Fruit fly (Drosophila melanogaster) whole organism: Measurements from ENCODE around the gene abd-A.

Experiments
- CG8478 ChIP-seq: fragments of >200 bp; optimal IDR thresholded peaks from 2 replicates; lab custom pipeline; 2018; ENCODE audit warnings: inconsistent platforms
- Dll ChIP-seq: fragments of >200 bp; optimal IDR thresholded peaks from 2 replicates; lab custom pipeline; 2017
- pan ChIP-seq: fragments of >200 bp; optimal IDR thresholded peaks from 2 replicates; lab custom pipeline; 2017

dm6 chr3R:16770653-16771377 lies 59.0 kb downstream of the abd-A start:
- TF ChIP-seq pan (lab: Kevin White, UChicago) (no peak), CG8478 (lab: Kevin White, UChicago) (no peak), Dll (lab: Kevin White, UChicago) (no peak)
